Fruit fly (Drosophila melanogaster): ENCODE measurements around the gene ScpX.

Gene ScpX

DNA sequence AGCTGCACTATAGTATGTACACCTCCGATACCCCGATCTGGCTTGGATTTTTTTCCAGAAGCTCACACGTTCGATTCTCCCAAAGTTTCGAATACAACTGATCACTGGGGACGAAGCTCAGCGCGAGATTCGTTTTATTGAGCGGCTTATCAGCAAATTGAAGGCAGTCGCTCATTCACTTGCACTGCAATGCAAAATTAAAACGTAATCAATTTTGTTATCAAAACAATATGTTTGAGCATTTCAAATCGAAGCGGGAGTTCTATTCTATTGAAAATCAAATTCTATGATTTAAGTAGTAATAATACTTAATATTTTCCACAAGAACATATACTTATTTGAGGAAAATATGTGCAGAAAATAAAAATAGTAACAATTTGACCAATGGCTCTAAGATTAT lies 13.4 kb downstream of the ScpX start, which contains the start of gene CG33120:
Gene CG33120 (minus strand): TSS at position 101 of the 400 bp plus-strand sequence.
- TF ChIP-seq CG10669 (GFP tag; optimal IDR thresholded peaks at IDR 0.05): no peak
- no peak for TF ChIP-seq Sox14 (GFP tag; optimal IDR thresholded peaks at IDR 0.05)
- TF ChIP-seq CG11294 (GFP tag; IDR thresholded peaks at IDR 0.05): no peak
- no peak for TF ChIP-seq CG10631 (GFP tag; optimal IDR thresholded peaks at IDR 0.05)
- no peak for TF ChIP-seq CG7368 (GFP tag; optimal IDR thresholded peaks at IDR 0.05)
- TF ChIP-seq Hr38 (GFP tag; optimal IDR thresholded peaks at IDR 0.05): no peak
- TF ChIP-seq ss (GFP tag; optimal IDR thresholded peaks at IDR 0.05): no peak
- no peak for TF ChIP-seq net (GFP tag; optimal IDR thresholded peaks at IDR 0.05)
- TF ChIP-seq svp (GFP tag): no peak
- TF ChIP-seq Ets96B (tag; optimal IDR thresholded peaks at IDR 0.05): no peak
- TF ChIP-seq CG32006 (GFP tag; optimal IDR thresholded peaks at IDR 0.05): no peak
- no peak for TF ChIP-seq CG11902 (GFP tag; optimal IDR thresholded peaks at IDR 0.05)
- TF ChIP-seq vri (GFP tag; optimal IDR thresholded peaks at IDR 0.05): no peak
- no peak for TF ChIP-seq Sox15 (GFP tag; optimal IDR thresholded peaks at IDR 0.05)
- TF ChIP-seq Blimp-1 (GFP tag; optimal IDR thresholded peaks at IDR 0.05): no peak
- no peak for TF ChIP-seq CG8632 (GFP tag; optimal IDR thresholded peaks at IDR 0.05)
- no peak for TF ChIP-seq fd85E (GFP tag; optimal IDR thresholded peaks at IDR 0.05)
- no peak for TF ChIP-seq CG9139 (GFP tag; optimal IDR thresholded peaks at IDR 0.05)

DNA sequence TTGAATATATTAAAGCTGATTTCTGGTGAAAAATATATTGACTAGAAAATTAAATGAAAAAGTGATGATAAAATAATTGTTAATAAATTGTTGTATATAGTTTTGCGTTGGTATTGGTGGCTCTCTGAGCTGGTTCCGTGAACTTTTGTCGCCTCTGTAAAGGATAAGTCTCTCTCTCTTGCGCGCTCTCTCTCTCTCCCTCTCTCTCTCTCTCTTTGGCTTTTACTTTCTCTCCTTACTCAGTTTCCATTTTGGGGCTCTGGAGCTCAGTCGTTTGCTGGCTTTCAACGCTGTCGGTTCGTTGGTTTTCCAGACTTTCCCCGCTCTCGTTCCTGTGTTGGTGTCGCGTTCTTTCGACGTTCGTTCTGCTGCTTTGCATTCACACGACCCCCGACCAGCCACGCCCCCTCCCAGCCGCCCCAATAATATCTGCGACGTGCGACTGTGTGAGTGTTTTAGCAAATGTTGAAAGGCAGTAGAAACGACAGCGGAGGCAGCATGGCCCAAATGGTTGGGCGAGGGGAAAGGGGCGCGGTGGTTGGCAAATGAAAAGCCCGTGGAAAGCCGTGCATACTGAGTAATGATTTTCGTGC lies 14.0 kb downstream of the ScpX start, which contains the start of gene CG17321:
Gene CG17321 (plus strand): TSS at position 268 of the 593 bp plus-strand sequence.
- peak; percentile 23 for TF ChIP-seq CG7368 (GFP tag; optimal IDR thresholded peaks at IDR 0.05)
- TF ChIP-seq ss (GFP tag; optimal IDR thresholded peaks at IDR 0.05): peak in 1 of 2 experiments; percentile 13
- TF ChIP-seq Sox14 (GFP tag; optimal IDR thresholded peaks at IDR 0.05): no peak
- peak; percentile 79 for TF ChIP-seq svp (GFP tag)
- no peak for TF ChIP-seq dac (GFP tag; optimal IDR thresholded peaks at IDR 0.05)
- TF ChIP-seq Eip93F (GFP tag; optimal IDR thresholded peaks at IDR 0.05): no peak
- TF ChIP-seq topi (GFP tag; optimal IDR thresholded peaks at IDR 0.05): no peak
- TF ChIP-seq CG15336 (GFP tag; IDR thresholded peaks at IDR 0.05): no peak
- TF ChIP-seq fkh (GFP tag; optimal IDR thresholded peaks at IDR 0.05): no peak
- no peak for TF ChIP-seq CG11294 (GFP tag; IDR thresholded peaks at IDR 0.05)
- TF ChIP-seq CG6792 (GFP tag; optimal IDR thresholded peaks at IDR 0.05): no peak
- TF ChIP-seq CG6163 (GFP tag; IDR thresholded peaks at IDR 0.05): peak; percentile 15; the same call in 1 of the 3 replicates
- TF ChIP-seq CG3032 (tag; optimal IDR thresholded peaks at IDR 0.05): no peak
- no peak for TF ChIP-seq cyc (GFP tag; optimal IDR thresholded peaks at IDR 0.05)
- no peak for TF ChIP-seq CG9139 (GFP tag; optimal IDR thresholded peaks at IDR 0.05)
- peak; percentile 33 for TF ChIP-seq Eip78C (GFP tag)
- TF ChIP-seq pdm3 (GFP tag; optimal IDR thresholded peaks at IDR 0.05): no peak
- TF ChIP-seq CG11762 (GFP tag; optimal IDR thresholded peaks at IDR 0.05; ENCODE audit: insufficient read depth): no peak
- TF ChIP-seq eg (GFP tag; IDR thresholded peaks at IDR 0.05): no peak
- TF ChIP-seq CG10631 (GFP tag; optimal IDR thresholded peaks at IDR 0.05): no peak
- TF ChIP-seq CG8119 (GFP tag; IDR thresholded peaks at IDR 0.05): no peak
- no peak for TF ChIP-seq Hr4 (GFP tag; optimal IDR thresholded peaks at IDR 0.05)
- TF ChIP-seq Gug (GFP tag; IDR thresholded peaks at IDR 0.05): no peak
- TF ChIP-seq fd85E (GFP tag; optimal IDR thresholded peaks at IDR 0.05): no peak

DNA sequence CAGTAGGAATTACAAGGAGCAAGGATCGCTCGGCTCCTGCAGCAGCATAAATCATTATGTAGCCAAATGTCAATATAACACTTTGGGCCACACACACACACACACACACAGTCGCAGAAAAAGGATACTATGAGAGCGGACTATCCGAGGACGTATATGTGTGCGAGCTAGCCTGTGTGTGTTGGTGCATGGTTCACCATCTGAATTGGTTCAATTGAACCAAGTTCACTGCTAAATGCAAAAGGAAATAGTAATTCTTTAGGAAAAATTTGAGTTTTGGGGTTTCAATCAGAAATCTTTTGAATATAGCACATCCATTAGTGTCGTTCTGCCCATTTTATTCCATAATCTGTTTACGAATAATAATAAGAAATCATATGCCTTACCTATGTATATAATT lies 15.1 kb downstream of the ScpX start:
- TF ChIP-seq CG8319 (GFP tag; optimal IDR thresholded peaks at IDR 0.05) (no peak), CG6808 (GFP tag; optimal IDR thresholded peaks at IDR 0.05) (no peak), Hr4 (GFP tag; optimal IDR thresholded peaks at IDR 0.05) (no peak), achi (GFP tag; optimal IDR thresholded peaks at IDR 0.05) (no peak), CG7368 (GFP tag; optimal IDR thresholded peaks at IDR 0.05) (no peak), Ets96B (tag; optimal IDR thresholded peaks at IDR 0.05) (no peak), CG10669 (GFP tag; optimal IDR thresholded peaks at IDR 0.05) (no peak)

Measured in whole organism, prepupa.